Worm (Caenorhabditis elegans): ENCODE measurements around the gene F22E5.6.
A peak's percentile ranks its signal among the peaks of the same experiment; 100 is the strongest.

The F22E5.6 gene

ce11 chrII:2684208-2684607, 34.6 kb downstream of the F22E5.6 start, which contains the start of gene ceh-87:
ceh-87 (minus strand) TSS chrII:2684308.
- TF ChIP-seq skn-1 (tag; optimal IDR thresholded peaks at IDR 0.05): no peak
- TF ChIP-seq lin-35 (GFP tag; optimal IDR thresholded peaks at IDR 0.05): no peak
- TF ChIP-seq unc-30 (tag; optimal IDR thresholded peaks at IDR 0.05): no peak
- TF ChIP-seq isw-1 (GFP tag; IDR thresholded peaks at IDR 0.05): no peak
- TF ChIP-seq elt-3 (tag; optimal IDR thresholded peaks at IDR 0.05): no peak
- TF ChIP-seq mdl-1 (tag; optimal IDR thresholded peaks at IDR 0.05): no peak
- TF ChIP-seq lin-13 (GFP tag; optimal IDR thresholded peaks at IDR 0.05): no peak
- no peak for TF ChIP-seq nhr-76 (tag; optimal IDR thresholded peaks at IDR 0.05)

ce11 chrII:2684783-2685182, 35.1 kb downstream of the F22E5.6 start:
- no peak for TF ChIP-seq ces-1 (GFP tag; optimal IDR thresholded peaks at IDR 0.05)
- no peak for TF ChIP-seq mdl-1 (tag; optimal IDR thresholded peaks at IDR 0.05)
- no peak for TF ChIP-seq fkh-10 (GFP tag; optimal IDR thresholded peaks at IDR 0.05)
- no peak for TF ChIP-seq lin-35 (GFP tag; optimal IDR thresholded peaks at IDR 0.05)
- TF ChIP-seq fkh-4 (tag; optimal IDR thresholded peaks at IDR 0.05; ENCODE audit: borderline replicate concordance): no peak
- no peak for TF ChIP-seq nhr-28 (tag; optimal IDR thresholded peaks at IDR 0.05)
- TF ChIP-seq ztf-4 (tag; optimal IDR thresholded peaks at IDR 0.05): no peak
- no peak for TF ChIP-seq unc-62 (GFP tag; optimal IDR thresholded peaks at IDR 0.05)
- TF ChIP-seq lin-13 (GFP tag; optimal IDR thresholded peaks at IDR 0.05): no peak
- TF ChIP-seq grh-1 (GFP tag; IDR thresholded peaks at IDR 0.05): no peak
- TF ChIP-seq jun-1 (tag; optimal IDR thresholded peaks at IDR 0.05): no peak
- no peak for TF ChIP-seq dsc-1 (tag; optimal IDR thresholded peaks at IDR 0.05)

- TF ChIP-seq pag-3 (tag; optimal IDR thresholded peaks at IDR 0.05; ENCODE audit: borderline replicate concordance, insufficient read depth) (no peak), dsc-1 (tag; optimal IDR thresholded peaks at IDR 0.05) (peak; percentile 95), nhr-19 (GFP tag; conservative IDR thresholded peaks at IDR 0.05) (peak; percentile 43), hlh-4 (tag; optimal IDR thresholded peaks at IDR 0.05) (no peak), lsy-2 (tag; optimal IDR thresholded peaks at IDR 0.05) (peak in 1 of 2 experiments; percentile 46), skn-1 (tag; optimal IDR thresholded peaks at IDR 0.05) (no peak), egl-13 (tag; optimal IDR thresholded peaks at IDR 0.05) (no peak), isw-1 (GFP tag; IDR thresholded peaks at IDR 0.05) (no peak), lir-3 (tag; optimal IDR thresholded peaks at IDR 0.05; ENCODE audit: poor library complexity) (no peak), unc-130 (tag; optimal IDR thresholded peaks at IDR 0.05) (no peak), alr-1 (tag; optimal IDR thresholded peaks at IDR 0.05; ENCODE audit: borderline replicate concordance) (no peak), C04F5.9 (tag; optimal IDR thresholded peaks at IDR 0.05) (no peak), nhr-71 (tag; optimal IDR thresholded peaks at IDR 0.05) (peak; percentile 63), ceh-90 (tag; optimal IDR thresholded peaks at IDR 0.05) (no peak), aly-2 (tag; optimal IDR thresholded peaks at IDR 0.05) (no peak), swsn-7 (tag; optimal IDR thresholded peaks at IDR 0.05) (peak; percentile 32), ceh-63 (GFP tag; optimal IDR thresholded peaks at IDR 0.05) (no peak), C34B4.2 (tag; optimal IDR thresholded peaks at IDR 0.05) (no peak), nhr-47 (tag; optimal IDR thresholded peaks at IDR 0.05) (no peak), Y116A8C.19 (tag; optimal IDR thresholded peaks at IDR 0.05; ENCODE audit: borderline replicate concordance) (no peak), ets-5 (GFP tag; IDR thresholded peaks at IDR 0.05) (no peak), pqm-1 (tag; optimal IDR thresholded peaks at IDR 0.05) (no peak), rnt-1 (tag; optimal IDR thresholded peaks at IDR 0.05) (peak; percentile 73), snu-23 (GFP tag; optimal IDR thresholded peaks at IDR 0.05) (peak; percentile 45), nhr-77 (tag; optimal IDR thresholded peaks at IDR 0.05) (no peak), ztf-4 (tag; optimal IDR thresholded peaks at IDR 0.05) (no peak), fkh-10 (GFP tag; optimal IDR thresholded peaks at IDR 0.05) (peak; percentile 63), efl-1 (optimal IDR thresholded peaks at IDR 0.05) (peak; percentile 50 to 51), efl-1 (GFP tag; optimal IDR thresholded peaks at IDR 0.05 in 1 of 2) (no peak), C16A3.4 (tag; optimal IDR thresholded peaks at IDR 0.05) (no peak), unc-30 (tag; optimal IDR thresholded peaks at IDR 0.05) (no peak), aha-1 (tag; optimal IDR thresholded peaks at IDR 0.05) (no peak), mep-1 (tag; optimal IDR thresholded peaks at IDR 0.05) (no peak), lin-14 (GFP tag; optimal IDR thresholded peaks at IDR 0.05) (peak; percentile 81), ceh-82 (tag; optimal IDR thresholded peaks at IDR 0.05) (peak in 1 of 3 experiments; percentile 28), pax-3 (tag; optimal IDR thresholded peaks at IDR 0.05) (no peak), fkh-4 (tag; optimal IDR thresholded peaks at IDR 0.05; ENCODE audit: borderline replicate concordance) (peak; percentile 78)
Measured at ce11 chrII:2686985-2687675, 37.5 kb downstream of the F22E5.6 start, which contains the start of the genes sup-9 and nspf-1. sup-9 (minus strand) TSS chrII:2687027. nspf-1 (plus strand) TSS chrII:2687625.

Data from whole organism, L1 larva.